Fruit fly (Drosophila melanogaster) whole organism, larva: Measurements from ENCODE around the gene CG14662.

ENCODE experiments used
- noc ChIP-seq: fragments of 200-800 bp; sonication (Bioruptor generic); optimal IDR thresholded peaks from 3 replicates; lab custom pipeline; 2019; ENCODE audit warnings: missing biosample characterization, mild to moderate bottlenecking, missing genetic modification characterization, moderate library complexity

Gene CG14662

dm6 chr3R:4973762-4974369 lies 10.2 kb downstream of the CG14662 start:
- no peak for TF ChIP-seq noc (tag; lab: Kevin White, UChicago)

dm6 chr3R:4972961-4973595 lies 11.0 kb downstream of the CG14662 start:
- no peak for TF ChIP-seq noc (tag; lab: Kevin White, UChicago)

dm6 chr3R:4970415-4971140 lies 13.5 kb downstream of the CG14662 start:
- no peak for TF ChIP-seq noc (tag; lab: Kevin White, UChicago)

- TF ChIP-seq noc (tag; lab: Kevin White, UChicago): no peak
Observed at dm6 chr3R:4969199-4969778, 14.7 kb downstream of the CG14662 start.

dm6 chr3R:4967281-4967680 lies 16.8 kb downstream of the CG14662 start:
- TF ChIP-seq noc (tag; lab: Kevin White, UChicago): no peak

- TF ChIP-seq noc (tag; lab: Kevin White, UChicago): no peak
Observed at dm6 chr3R:4966246-4966937, 17.6 kb downstream of the CG14662 start.

- TF ChIP-seq noc (tag; lab: Kevin White, UChicago): no peak
Observed at dm6 chr3R:4965145-4965544, 18.9 kb downstream of the CG14662 start, which contains the start of gene Jhbp1. Jhbp1 (plus strand) TSS chr3R:4965445.

dm6 chr3R:4963917-4964316 lies 20.1 kb downstream of the CG14662 start:
- no peak for TF ChIP-seq noc (tag; lab: Kevin White, UChicago)

- no peak for TF ChIP-seq noc (tag; lab: Kevin White, UChicago)
Observed at dm6 chr3R:4963370-4963769, 20.7 kb downstream of the CG14662 start.

dm6 chr3R:4962689-4963088 lies 21.3 kb downstream of the CG14662 start:
- no peak for TF ChIP-seq noc (tag; lab: Kevin White, UChicago)

- TF ChIP-seq noc (tag; lab: Kevin White, UChicago): no peak
Observed at dm6 chr3R:4961946-4962345, 22.1 kb downstream of the CG14662 start.

- TF ChIP-seq noc (tag; lab: Kevin White, UChicago): no peak
Observed at dm6 chr3R:4960898-4961819, 22.9 kb downstream of the CG14662 start, which contains the start of gene Jhbp2. Jhbp2 (minus strand) TSS chr3R:4961351.

- TF ChIP-seq noc (tag; lab: Kevin White, UChicago): no peak
Observed at dm6 chr3R:4960107-4960506, 23.9 kb downstream of the CG14662 start.

- no peak for TF ChIP-seq noc (tag; lab: Kevin White, UChicago)
Observed at dm6 chr3R:4957812-4958211, 26.2 kb downstream of the CG14662 start.
